Worm (Caenorhabditis elegans) whole organism, mixed stage, embryonic: Measurements from ENCODE around the gene str-150.

Source experiments
- elt-1 ChIP-seq: sonication (generic microtip); optimal IDR thresholded peaks from 2 replicates; lab custom pipeline; 2017; ENCODE audit warnings: missing genetic modification characterization, mild to moderate bottlenecking, missing compliant biosample characterization, antibody characterized with exemption, moderate library complexity, borderline replicate concordance; ENCODE audit not compliant: insufficient read depth
- lin-13 ChIP-seq: fragments of 150-350 bp; optimal IDR thresholded peaks from 2 replicates; lab custom pipeline; 2014; ENCODE audit warnings: missing biosample characterization, missing genetic modification characterization
- pha-4 ChIP-seq: fragments of 150-350 bp; optimal IDR thresholded peaks from 2 replicates; lab custom pipeline; 2018; ENCODE audit warnings: missing biosample characterization, missing genetic modification reagents, missing genetic modification characterization
- zip-8 ChIP-seq: fragments of 150-350 bp; optimal IDR thresholded peaks from 2 replicates; lab custom pipeline; 2014; ENCODE audit warnings: missing biosample characterization, missing genetic modification characterization

DNA sequence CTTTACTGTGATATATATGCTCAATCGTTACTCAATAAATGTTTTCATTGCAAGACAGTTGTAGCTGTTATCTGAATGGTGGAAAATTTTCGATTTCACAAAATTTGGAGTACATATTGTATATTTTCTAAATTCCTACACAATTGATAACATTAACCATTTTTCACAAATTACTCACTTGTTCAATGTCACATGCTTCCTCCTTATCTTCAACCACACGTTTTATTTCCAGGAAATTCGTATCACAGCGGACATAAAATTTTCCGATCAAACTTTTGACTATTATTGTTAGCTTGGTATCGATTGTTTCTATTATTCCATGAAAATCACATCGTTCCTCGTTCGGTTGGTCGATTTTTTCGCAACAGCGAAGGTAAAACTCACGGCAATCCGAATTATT is 25.4 kb downstream of the str-150 start:
- TF ChIP-seq zip-8 (tag; lab: Kevin White, UChicago) (no peak), elt-1 (tag; lab: Kevin White, UChicago) (no peak), lin-13 (no peak), pha-4 (no peak)
